Worm (Caenorhabditis elegans) whole organism, L3 larva: Measurements from ENCODE around the gene nas-29.

Source experiments
- ZK546.5 ChIP-seq: sonication (generic microtip); optimal IDR thresholded peaks from 2 replicates; lab custom pipeline; 2017; ENCODE audit warnings: missing biosample characterization, missing genetic modification characterization
- aly-2 ChIP-seq: fragments of 150-350 bp; optimal IDR thresholded peaks from 2 replicates; lab custom pipeline; 2014; ENCODE audit warnings: missing biosample characterization, missing genetic modification characterization
- ceh-16 ChIP-seq: sonication (generic microtip); optimal IDR thresholded peaks from 2 replicates; lab custom pipeline; 2017; ENCODE audit warnings: missing biosample characterization, missing genetic modification characterization
- ceh-28 ChIP-seq: fragments of 150-350 bp; optimal IDR thresholded peaks from 2 replicates; lab custom pipeline; 2014; ENCODE audit warnings: missing biosample characterization, missing genetic modification reagents, missing genetic modification characterization
- ceh-82 ChIP-seq: fragments of 150-350 bp; optimal IDR thresholded peaks from 2 replicates; lab custom pipeline; 2014; ENCODE audit warnings: missing biosample characterization, missing genetic modification characterization
- daf-12 ChIP-seq: fragments of 150-350 bp; optimal IDR thresholded peaks from 2 replicates; lab custom pipeline; 2014; ENCODE audit warnings: missing biosample characterization, missing genetic modification reagents, missing genetic modification characterization
- elt-1 ChIP-seq: fragments of 150-350 bp; optimal IDR thresholded peaks from 2 replicates; lab custom pipeline; 2014; ENCODE audit warnings: missing biosample characterization, missing genetic modification characterization
- elt-2 ChIP-seq: sonication (generic microtip); optimal IDR thresholded peaks from 2 replicates; lab custom pipeline; 2016; ENCODE audit warnings: missing genetic modification reagents, mild to moderate bottlenecking, missing genetic modification characterization, missing compliant biosample characterization
- elt-3 ChIP-seq, 3 experiments: fragments of 150-350 bp in 1 of 3; sonication (generic microtip) in 2 of 3; optimal IDR thresholded peaks; 2 replicates in 2 of 3; 4 replicates in 1 of 3; lab custom pipeline; 2014 to 2017; ENCODE audit warnings: missing biosample characterization in 3 of 3, missing genetic modification characterization in 3 of 3
- eor-1 ChIP-seq, 2 experiments: fragments of 150-350 bp; optimal IDR thresholded peaks; 2 replicates each; lab custom pipeline; 2014 to 2018; ENCODE audit warnings: missing biosample characterization in 2 of 2, missing genetic modification characterization in 2 of 2
- fos-1 ChIP-seq: fragments of 150-350 bp; optimal IDR thresholded peaks from 2 replicates; lab custom pipeline; 2014; ENCODE audit warnings: missing biosample characterization, missing genetic modification characterization
- jun-1 ChIP-seq: fragments of 150-350 bp; optimal IDR thresholded peaks from 2 replicates; lab custom pipeline; 2014; ENCODE audit warnings: missing biosample characterization, missing genetic modification reagents, missing genetic modification characterization
- lin-15B ChIP-seq: fragments of 150-350 bp; optimal IDR thresholded peaks from 2 replicates; lab custom pipeline; 2014; ENCODE audit warnings: missing biosample characterization, missing genetic modification characterization
- lin-39 ChIP-seq: fragments of 150-350 bp; optimal IDR thresholded peaks from 2 replicates; lab custom pipeline; 2018; ENCODE audit warnings: missing biosample characterization, missing genetic modification reagents, missing genetic modification characterization
- lsy-12 ChIP-seq: sonication (generic microtip); optimal IDR thresholded peaks from 2 replicates; lab custom pipeline; 2016; ENCODE audit warnings: mild to moderate bottlenecking, missing genetic modification characterization, missing compliant biosample characterization
- mdl-1 ChIP-seq: fragments of 150-350 bp; optimal IDR thresholded peaks from 2 replicates; lab custom pipeline; 2014; ENCODE audit warnings: missing biosample characterization, missing genetic modification characterization
- mml-1 ChIP-seq: fragments of 150-350 bp; sonication (generic microtip); optimal IDR thresholded peaks from 3 replicates; lab custom pipeline; 2014; ENCODE audit warnings: missing biosample characterization, missing genetic modification characterization
- nfya-1 ChIP-seq: sonication (generic microtip); optimal IDR thresholded peaks from 2 replicates; lab custom pipeline; 2017; ENCODE audit warnings: missing genetic modification characterization, mild to moderate bottlenecking, missing compliant biosample characterization, antibody characterized with exemption, moderate library complexity; ENCODE audit not compliant: insufficient read depth
- nhr-23 ChIP-seq: fragments of 150-350 bp; optimal IDR thresholded peaks from 2 replicates; lab custom pipeline; 2014; ENCODE audit warnings: missing biosample characterization, missing genetic modification reagents, missing genetic modification characterization
- nhr-237 ChIP-seq: fragments of 150-350 bp; optimal IDR thresholded peaks from 2 replicates; lab custom pipeline; 2014; ENCODE audit warnings: missing biosample characterization, missing genetic modification characterization
- nhr-25 ChIP-seq: sonication (generic microtip); optimal IDR thresholded peaks from 2 replicates; lab custom pipeline; 2017; ENCODE audit warnings: missing biosample characterization, missing genetic modification characterization
- nhr-43 ChIP-seq: sonication (generic microtip); optimal IDR thresholded peaks from 2 replicates; lab custom pipeline; 2016; ENCODE audit warnings: mild to moderate bottlenecking, missing genetic modification characterization, missing compliant biosample characterization; ENCODE audit not compliant: poor library complexity, severe bottlenecking
- nhr-67 ChIP-seq: fragments of 150-350 bp; optimal IDR thresholded peaks from 2 replicates; lab custom pipeline; 2014; ENCODE audit warnings: missing biosample characterization, missing genetic modification characterization
- pha-4 ChIP-seq: fragments of 150-350 bp; optimal IDR thresholded peaks from 2 replicates; lab custom pipeline; 2014; ENCODE audit warnings: missing biosample characterization, missing genetic modification reagents, missing genetic modification characterization
- pqm-1 ChIP-seq: fragments of 150-350 bp; optimal IDR thresholded peaks from 2 replicates; lab custom pipeline; 2017; ENCODE audit warnings: missing biosample characterization, missing genetic modification characterization, inconsistent platforms
- sea-2 ChIP-seq: fragments of 150-350 bp; sonication (generic microtip); optimal IDR thresholded peaks from 4 replicates; lab custom pipeline; 2014; ENCODE audit warnings: missing biosample characterization, missing genetic modification reagents, missing genetic modification characterization
- skn-1 ChIP-seq: fragments of 150-350 bp; optimal IDR thresholded peaks from 2 replicates; lab custom pipeline; 2014; ENCODE audit warnings: missing biosample characterization, missing genetic modification characterization
- snpc-4 ChIP-seq: fragments of 150-350 bp; optimal IDR thresholded peaks from 2 replicates; lab custom pipeline; 2014; ENCODE audit warnings: missing biosample characterization, missing genetic modification characterization
- unc-39 ChIP-seq: sonication (generic microtip); optimal IDR thresholded peaks from 4 replicates; lab custom pipeline; 2017; ENCODE audit warnings: missing biosample characterization, missing genetic modification characterization
- zag-1 ChIP-seq: fragments of 150-350 bp; optimal IDR thresholded peaks from 2 replicates; lab custom pipeline; 2014; ENCODE audit warnings: missing biosample characterization, missing genetic modification characterization

The nas-29 gene

DNA sequence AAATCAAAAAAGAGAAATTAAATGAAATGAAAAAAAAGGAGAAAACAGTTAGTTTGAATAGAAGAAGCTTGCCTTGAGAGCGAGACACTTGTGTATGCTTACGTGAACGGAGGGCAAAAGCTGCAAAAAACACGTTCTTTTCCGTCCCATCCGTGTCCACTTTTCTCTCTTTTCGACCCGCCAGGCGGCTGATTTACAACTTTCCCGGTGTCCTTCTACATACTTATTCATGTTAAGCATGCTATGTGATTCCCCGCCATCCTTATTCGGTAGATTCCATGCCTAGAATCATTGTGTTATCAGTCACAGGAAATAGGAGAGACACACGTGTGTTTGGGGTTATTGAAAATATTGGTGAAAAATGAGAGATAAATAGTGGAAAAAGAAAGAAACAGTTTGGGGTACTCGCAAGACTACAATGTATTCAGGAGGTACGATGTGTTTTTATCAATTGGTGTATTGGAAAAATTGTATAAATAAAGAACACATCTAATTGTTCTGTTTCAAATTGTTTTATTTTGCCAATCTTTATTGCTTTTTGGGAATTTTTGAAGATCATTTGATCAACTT, at the start of gene nas-29:
Gene nas-29, minus strand, starts transcription at position 92 of the 570 bp plus-strand sequence.
- TF ChIP-seq pqm-1 (tag; lab: Kevin White, UChicago) (peak; percentile 89), nhr-25 (tag; lab: Kevin White, UChicago) (peak; percentile 64), snpc-4 (tag; lab: Kevin White, UChicago) (no peak), elt-2 (tag; lab: Kevin White, UChicago) (peak; percentile 98), zag-1 (tag; lab: Kevin White, UChicago) (no peak), jun-1 (tag; lab: Kevin White, UChicago) (peak; percentile 20), nhr-43 (tag; lab: Kevin White, UChicago) (peak; percentile 44), mdl-1 (tag; lab: Kevin White, UChicago) (peak; percentile 28), lin-39 (tag; lab: Kevin White, UChicago) (no peak)

DNA sequence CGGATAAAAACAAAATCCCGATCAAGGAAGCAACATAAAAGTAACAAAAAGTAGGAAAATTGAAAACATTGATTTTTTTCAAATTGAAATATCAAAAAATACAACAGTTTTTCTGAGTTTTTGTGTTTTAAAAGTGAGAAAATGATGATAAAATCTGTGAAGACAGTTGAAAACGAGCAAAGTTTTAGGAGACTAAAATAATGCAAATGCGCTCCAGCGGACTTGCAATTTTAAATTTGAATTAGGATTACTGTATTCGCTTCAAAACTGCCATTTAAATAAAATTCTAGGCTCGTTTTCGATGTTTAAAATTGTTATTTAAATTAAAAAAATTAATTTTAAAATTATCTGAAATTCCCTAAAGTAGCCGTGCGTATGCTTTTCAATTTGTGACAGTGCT, 46.1 kb upstream of the nas-29 start:
- no peak for TF ChIP-seq lin-39 (tag; lab: Kevin White, UChicago)
- TF ChIP-seq nhr-23 (tag; lab: Kevin White, UChicago), result no peak
- TF ChIP-seq elt-1 (tag; lab: Kevin White, UChicago), result no peak
- no peak for TF ChIP-seq unc-39 (tag; lab: Kevin White, UChicago)
- TF ChIP-seq nhr-237, result no peak
- no peak for TF ChIP-seq fos-1 (tag; lab: Kevin White, UChicago)
- TF ChIP-seq sea-2 (GFP tag; lab: Kevin White, UChicago), result no peak
- TF ChIP-seq daf-12, result no peak
- no peak for TF ChIP-seq mml-1 (tag; lab: Kevin White, UChicago)
- TF ChIP-seq lsy-12 (tag; lab: Kevin White, UChicago), result no peak
- TF ChIP-seq pha-4 (tag; lab: Kevin White, UChicago), result no peak
- no peak for TF ChIP-seq pqm-1 (tag; lab: Kevin White, UChicago)
- TF ChIP-seq elt-2 (tag; lab: Kevin White, UChicago), result no peak
- TF ChIP-seq aly-2 (tag; lab: Kevin White, UChicago), result no peak
- TF ChIP-seq eor-1 (tag; optimal IDR thresholded peaks at IDR 0.05; lab: Kevin White, UChicago), result no peak
- no peak for TF ChIP-seq nfya-1 (tag; lab: Kevin White, UChicago)
- no peak for TF ChIP-seq ceh-16
- TF ChIP-seq ceh-82 (tag; lab: Kevin White, UChicago), result no peak

DNA sequence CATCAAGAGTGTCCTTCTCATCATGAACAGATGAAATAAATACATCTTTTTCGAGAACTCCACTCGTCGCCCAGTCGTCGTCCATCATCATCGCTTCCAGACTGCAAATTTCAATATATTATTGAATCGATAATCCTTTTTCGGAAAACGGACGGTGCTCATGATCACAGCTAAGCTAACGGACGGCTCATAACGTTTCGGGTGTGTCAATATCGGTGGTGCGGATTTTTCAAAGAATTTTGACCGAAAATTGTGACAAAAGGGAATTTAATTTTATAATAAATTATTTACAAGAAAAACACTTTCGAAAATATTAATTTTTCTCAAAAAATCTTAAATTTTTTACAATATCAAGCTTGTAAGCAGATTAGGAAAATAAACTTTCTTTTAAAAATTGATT, 45.6 kb upstream of the nas-29 start, which contains the start of gene crh-2:
Gene crh-2, minus strand, starts transcription at position 101 of the 400 bp plus-strand sequence.
- TF ChIP-seq ZK546.5 (tag; lab: Kevin White, UChicago) (no peak), unc-39 (tag; lab: Kevin White, UChicago) (no peak), ceh-16 (no peak), nhr-67 (tag; lab: Kevin White, UChicago) (no peak), pqm-1 (tag; lab: Kevin White, UChicago) (no peak), lin-39 (tag; lab: Kevin White, UChicago) (no peak)

DNA sequence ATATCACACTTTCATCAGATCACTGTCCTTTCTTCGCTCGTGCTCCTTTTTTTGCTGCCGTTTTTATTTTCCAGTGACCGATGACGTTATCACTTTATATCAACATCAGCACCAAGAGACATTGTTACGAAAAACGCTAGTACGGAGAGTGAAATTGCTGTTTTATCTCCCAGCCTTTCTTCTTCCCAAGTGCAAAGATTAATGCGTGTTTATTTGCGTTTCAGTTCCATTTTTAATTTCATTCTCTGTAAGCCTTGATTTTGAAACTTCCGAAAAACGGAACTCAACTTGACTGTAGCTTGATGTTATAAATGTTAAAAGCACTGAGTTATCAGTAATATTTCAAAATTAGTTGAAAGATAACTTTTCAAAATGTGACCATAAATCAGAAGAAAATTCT, 45.0 kb upstream of the nas-29 start:
- no peak for TF ChIP-seq daf-12
- no peak for TF ChIP-seq skn-1
- no peak for TF ChIP-seq lin-15B (tag; lab: Kevin White, UChicago)
- TF ChIP-seq sea-2 (GFP tag; lab: Kevin White, UChicago), result no peak
- no peak for TF ChIP-seq elt-3 (tag; optimal IDR thresholded peaks at IDR 0.05; lab: Kevin White, UChicago)
- TF ChIP-seq ceh-82 (tag; lab: Kevin White, UChicago), result no peak
- TF ChIP-seq unc-39 (tag; lab: Kevin White, UChicago), result no peak
- peak; percentile 94 for TF ChIP-seq elt-2 (tag; lab: Kevin White, UChicago)
- TF ChIP-seq zag-1 (tag; lab: Kevin White, UChicago), result no peak
- peak; percentile 30 for TF ChIP-seq pqm-1 (tag; lab: Kevin White, UChicago)
- no peak for TF ChIP-seq jun-1 (tag; lab: Kevin White, UChicago)

DNA sequence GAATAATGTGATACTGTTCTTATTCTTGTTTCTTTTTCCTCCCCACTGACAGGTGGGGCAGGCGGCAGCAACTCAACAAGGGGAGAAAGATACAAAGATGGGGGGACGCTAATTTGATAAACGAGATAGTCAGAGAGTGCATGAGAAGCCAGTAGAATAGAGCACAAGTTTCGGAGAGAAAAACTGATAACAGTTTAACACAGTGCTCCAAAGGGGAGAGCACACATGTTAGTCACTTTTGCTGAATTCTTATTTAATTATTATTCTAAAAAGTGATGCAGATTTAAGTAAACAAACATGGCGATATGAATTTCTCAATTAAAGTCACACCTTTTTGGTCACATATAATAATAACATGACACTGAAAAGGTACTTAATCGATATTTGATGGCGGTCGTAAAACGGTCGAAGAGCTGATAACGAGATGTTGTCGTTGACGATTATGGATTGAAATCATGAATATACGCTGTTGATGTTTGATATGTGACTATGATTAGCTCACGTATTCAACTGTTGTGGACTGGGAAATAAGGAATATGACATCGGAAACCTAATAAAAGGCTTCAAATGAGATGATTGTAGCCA, 44.2 kb upstream of the nas-29 start:
- no peak for TF ChIP-seq daf-12
- TF ChIP-seq jun-1 (tag; lab: Kevin White, UChicago), result peak; percentile 46
- TF ChIP-seq pha-4 (tag; lab: Kevin White, UChicago), result peak; percentile 43
- peak; percentile 95 for TF ChIP-seq pqm-1 (tag; lab: Kevin White, UChicago)
- peak; percentile 99 for TF ChIP-seq elt-2 (tag; lab: Kevin White, UChicago)
- peak; percentile 13 for TF ChIP-seq ceh-28
